Fruit fly (Drosophila melanogaster) S2 (cell line): Measurements from ENCODE around the gene promL.

Source experiments
- CG8478 ChIP-seq: fragments of >200 bp; optimal IDR thresholded peaks from 2 replicates; lab custom pipeline; 2018
- CTCF ChIP-seq, 2 experiments: fragments of >200 bp; optimal IDR thresholded peaks; 2 replicates each; lab custom pipeline; 2018

DNA sequence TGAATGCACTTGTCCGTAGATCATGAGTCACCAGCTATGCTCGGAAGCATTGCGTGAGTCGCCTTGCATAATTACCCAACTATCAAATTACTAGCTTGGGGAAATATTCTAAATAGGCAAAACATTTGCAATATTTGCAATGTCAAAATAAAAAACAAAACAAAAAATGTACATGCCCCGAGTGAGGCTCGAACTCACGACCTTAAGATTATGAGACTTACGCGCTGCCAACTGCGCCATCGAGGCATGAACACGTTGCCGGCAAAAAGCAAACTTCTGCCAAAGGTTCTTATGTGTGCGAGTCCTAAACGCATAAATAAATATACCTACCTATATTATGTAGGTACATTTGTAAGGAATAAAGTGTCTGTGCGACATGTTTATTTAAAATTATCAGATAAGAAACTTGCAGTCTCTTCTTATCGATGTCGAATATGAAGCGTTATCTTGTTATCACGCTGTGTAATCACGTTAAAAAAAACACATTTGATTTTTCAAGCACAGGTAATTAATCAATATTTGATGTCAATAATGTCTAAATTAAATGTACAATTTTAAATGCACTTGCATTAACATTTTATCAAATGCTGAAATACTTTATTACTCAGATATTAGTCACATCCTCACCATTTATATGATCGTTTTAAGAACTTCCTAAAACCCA lies 5.6 kb downstream of the promL start:
- TF ChIP-seq CG8478 (lab: Kevin White, UChicago) (no peak), CTCF (optimal IDR thresholded peaks at IDR 0.05; lab: Kevin White, UChicago) (no peak)
